Fruit fly (Drosophila melanogaster): ENCODE results near the gene CG4768.

The CG4768 gene

DNA sequence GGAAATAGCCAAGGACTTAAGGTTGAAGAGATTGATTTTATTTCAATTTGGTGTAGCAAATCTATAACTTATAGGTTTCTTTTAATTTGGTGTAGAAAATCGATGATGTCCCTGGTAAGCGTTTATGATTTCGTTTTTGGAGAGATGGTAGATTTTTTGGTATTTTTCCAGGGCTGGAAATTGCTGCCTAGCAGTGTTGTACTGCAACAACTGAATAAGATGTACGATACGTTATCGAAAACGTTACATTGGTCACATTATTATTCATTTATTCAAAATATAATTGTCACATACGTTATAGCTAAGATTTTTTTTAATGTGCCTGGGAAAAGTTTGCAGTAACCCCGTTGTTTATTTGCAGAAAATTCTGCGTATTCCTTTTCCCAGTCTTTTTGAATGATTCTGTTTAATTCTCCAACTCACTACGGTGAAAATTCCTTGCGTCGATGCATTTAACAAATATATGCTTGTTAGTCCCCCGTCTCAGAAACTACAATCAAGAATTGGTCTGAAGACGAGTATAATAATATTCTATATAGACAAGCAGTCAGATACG lies 5.0 kb upstream of the CG4768 start, which contains the start of the genes CG9609 and Sap30 (continued):
- no peak for TF ChIP-seq CG42726 (GFP tag; IDR thresholded peaks at IDR 0.05; ENCODE audit: partially characterized antibody)
- TF ChIP-seq CG4820 (GFP tag; optimal IDR thresholded peaks at IDR 0.05): no peak
- peak; percentile 60 for TF ChIP-seq CG1603 (tag; optimal IDR thresholded peaks at IDR 0.05)
- TF ChIP-seq CG14710 (tag; optimal IDR thresholded peaks at IDR 0.05): peak; percentile 61
- peak; percentile 73 for TF ChIP-seq pzg (GFP tag; optimal IDR thresholded peaks at IDR 0.05)
- no peak for TF ChIP-seq CG10366 (GFP tag; IDR thresholded peaks at IDR 0.05)
- TF ChIP-seq Optix (GFP tag; IDR thresholded peaks at IDR 0.05): no peak
- TF ChIP-seq CG12769 (tag; optimal IDR thresholded peaks at IDR 0.05): no peak
- no peak for TF ChIP-seq Trl (optimal IDR thresholded peaks at IDR 0.05)
- peak; percentile 4 for TF ChIP-seq Trl (GFP tag; optimal IDR thresholded peaks at IDR 0.05)
- TF ChIP-seq CG11093 (GFP tag; IDR thresholded peaks at IDR 0.05): no peak
- TF ChIP-seq CG7372 (GFP tag; IDR thresholded peaks at IDR 0.05): no peak
- peak; percentile 13; the same call in 1 of the 2 replicates for TF ChIP-seq Rfx (GFP tag; IDR thresholded peaks at IDR 0.05)
- peak in 1 of 2 experiments; percentile 14 for TF ChIP-seq Pdp1 (GFP tag; optimal IDR thresholded peaks at IDR 0.05)
- TF ChIP-seq tx (GFP tag; optimal IDR thresholded peaks at IDR 0.05): no peak
- TF ChIP-seq HmgD (GFP tag; optimal IDR thresholded peaks at IDR 0.05): no peak
- TF ChIP-seq CG14965 (GFP tag; optimal IDR thresholded peaks at IDR 0.05; ENCODE audit: borderline replicate concordance): no peak
- TF ChIP-seq CG6272 (GFP tag; IDR thresholded peaks at IDR 0.05): no peak
- no peak for TF ChIP-seq CG17359 (tag; optimal IDR thresholded peaks at IDR 0.05)
- no peak for TF ChIP-seq caup (GFP tag; optimal IDR thresholded peaks at IDR 0.05; ENCODE audit: severe bottlenecking)
- TF ChIP-seq Dref (GFP tag; IDR thresholded peaks at IDR 0.05): peak; percentile 73
- no peak for TF ChIP-seq kay (GFP tag; optimal IDR thresholded peaks at IDR 0.05)
- TF ChIP-seq Myb (GFP tag; optimal IDR thresholded peaks at IDR 0.05): peak; percentile 66
- no peak for TF ChIP-seq scrt (GFP tag; optimal IDR thresholded peaks at IDR 0.05)
- TF ChIP-seq sima (GFP tag; optimal IDR thresholded peaks at IDR 0.05): no peak
- no peak for TF ChIP-seq CG7556 (GFP tag; optimal IDR thresholded peaks at IDR 0.05)
- TF ChIP-seq fd64A (GFP tag; optimal IDR thresholded peaks at IDR 0.05): no peak
- no peak for TF ChIP-seq Jarid2 (GFP tag; optimal IDR thresholded peaks at IDR 0.05)
- peak; percentile 18; the same call in 1 of the 2 replicates for TF ChIP-seq CG3847 (GFP tag; IDR thresholded peaks at IDR 0.05)
- TF ChIP-seq CG31441 (GFP tag; IDR thresholded peaks at IDR 0.05): no peak
- TF ChIP-seq CG6683 (GFP tag; optimal IDR thresholded peaks at IDR 0.05): no peak
- peak; percentile 20 for TF ChIP-seq CG30020 (tag; optimal IDR thresholded peaks at IDR 0.05)
- no peak for TF ChIP-seq Neu2 (GFP tag; optimal IDR thresholded peaks at IDR 0.05; ENCODE audit: borderline replicate concordance)
- no peak for TF ChIP-seq slp2 (GFP tag; optimal IDR thresholded peaks at IDR 0.05)
- TF ChIP-seq sc (optimal IDR thresholded peaks at IDR 0.05): no peak
- TF ChIP-seq sc (GFP tag; optimal IDR thresholded peaks at IDR 0.05): no peak
- TF ChIP-seq Sry-δ (GFP tag; optimal IDR thresholded peaks at IDR 0.05): peak; percentile 55
- peak; percentile 2 for TF ChIP-seq CG17829 (tag; optimal IDR thresholded peaks at IDR 0.05)
- TF ChIP-seq Lpt (GFP tag; optimal IDR thresholded peaks at IDR 0.05): no peak
- TF ChIP-seq CG2116 (GFP tag; optimal IDR thresholded peaks at IDR 0.05): peak; percentile 98
- peak; percentile 71 for TF ChIP-seq gfzf (GFP tag; optimal IDR thresholded peaks at IDR 0.05)
- TF ChIP-seq Opbp (GFP tag; IDR thresholded peaks at IDR 0.05; ENCODE audit: partially characterized antibody): 0 out of 3 replicates have a peak, but pooled peaks have one; percentile 12
- no peak for TF ChIP-seq CG13296 (GFP tag; optimal IDR thresholded peaks at IDR 0.05)
- 0 out of 3 replicates have a peak, but pooled peaks have one; percentile 15 for TF ChIP-seq gce (GFP tag; IDR thresholded peaks at IDR 0.05)
- no peak for TF ChIP-seq lbe (GFP tag; optimal IDR thresholded peaks at IDR 0.05)
- peak; percentile 27 for TF ChIP-seq CG2120 (GFP tag; optimal IDR thresholded peaks at IDR 0.05)
- TF ChIP-seq MBD-R2 (GFP tag; IDR thresholded peaks at IDR 0.05): peak; percentile 35; the same call in 1 of the 2 replicates
- TF ChIP-seq CG4854 (GFP tag; optimal IDR thresholded peaks at IDR 0.05): no peak
- TF ChIP-seq Med (GFP tag): peak; percentile 71
- no peak for TF ChIP-seq tup (GFP tag; optimal IDR thresholded peaks at IDR 0.05)
- TF ChIP-seq Mad (GFP tag; optimal IDR thresholded peaks at IDR 0.05): no peak

All from whole organism, embryonic.